Fruit fly (Drosophila melanogaster) S2 (cell line): ENCODE measurements around the gene ltl.

Experiments used
- CG8478 ChIP-seq: fragments of >200 bp; optimal IDR thresholded peaks from 2 replicates; lab custom pipeline; 2018
- CTCF ChIP-seq, 2 experiments: fragments of >200 bp; optimal IDR thresholded peaks; 2 replicates each; lab custom pipeline; 2018

The ltl gene

DNA sequence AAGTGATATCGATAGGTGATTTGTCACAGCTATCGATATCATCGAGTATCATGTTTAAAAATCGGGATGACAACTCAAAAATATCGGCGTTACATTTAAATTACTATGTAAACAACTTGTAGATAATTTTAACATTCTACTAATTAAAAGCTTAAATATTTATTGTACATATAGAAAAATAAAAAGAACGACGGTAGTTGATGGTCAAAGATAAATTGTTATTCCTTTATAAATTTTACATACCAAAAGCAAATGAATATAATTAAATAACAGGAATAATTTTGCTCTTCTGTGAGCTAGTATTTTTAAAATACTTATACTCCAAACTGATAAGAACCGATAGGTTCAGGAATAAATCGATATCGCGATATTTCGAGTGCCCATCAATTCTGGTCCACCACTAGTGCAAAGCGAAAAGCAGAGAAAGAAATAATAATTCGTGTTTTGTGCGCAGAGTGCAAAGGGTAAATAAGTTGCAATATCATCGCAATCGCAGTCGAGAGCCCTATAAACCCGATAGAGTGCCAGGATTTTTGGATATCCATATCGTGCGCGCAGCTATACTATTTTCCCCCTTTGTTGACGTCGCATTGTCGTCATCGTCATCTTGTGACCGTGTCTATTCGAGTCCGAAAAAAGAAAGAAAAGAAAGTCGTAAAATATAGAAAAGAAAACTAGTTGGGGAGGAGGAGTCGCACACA is 9.7 kb downstream of the ltl start, which contains the start of gene lqf:
TSS of gene lqf (plus strand) at position 401 of the 701 bp plus-strand sequence.
- TF ChIP-seq CG8478 (lab: Kevin White, UChicago) (no peak), CTCF (optimal IDR thresholded peaks at IDR 0.05; lab: Kevin White, UChicago) (no peak)

DNA sequence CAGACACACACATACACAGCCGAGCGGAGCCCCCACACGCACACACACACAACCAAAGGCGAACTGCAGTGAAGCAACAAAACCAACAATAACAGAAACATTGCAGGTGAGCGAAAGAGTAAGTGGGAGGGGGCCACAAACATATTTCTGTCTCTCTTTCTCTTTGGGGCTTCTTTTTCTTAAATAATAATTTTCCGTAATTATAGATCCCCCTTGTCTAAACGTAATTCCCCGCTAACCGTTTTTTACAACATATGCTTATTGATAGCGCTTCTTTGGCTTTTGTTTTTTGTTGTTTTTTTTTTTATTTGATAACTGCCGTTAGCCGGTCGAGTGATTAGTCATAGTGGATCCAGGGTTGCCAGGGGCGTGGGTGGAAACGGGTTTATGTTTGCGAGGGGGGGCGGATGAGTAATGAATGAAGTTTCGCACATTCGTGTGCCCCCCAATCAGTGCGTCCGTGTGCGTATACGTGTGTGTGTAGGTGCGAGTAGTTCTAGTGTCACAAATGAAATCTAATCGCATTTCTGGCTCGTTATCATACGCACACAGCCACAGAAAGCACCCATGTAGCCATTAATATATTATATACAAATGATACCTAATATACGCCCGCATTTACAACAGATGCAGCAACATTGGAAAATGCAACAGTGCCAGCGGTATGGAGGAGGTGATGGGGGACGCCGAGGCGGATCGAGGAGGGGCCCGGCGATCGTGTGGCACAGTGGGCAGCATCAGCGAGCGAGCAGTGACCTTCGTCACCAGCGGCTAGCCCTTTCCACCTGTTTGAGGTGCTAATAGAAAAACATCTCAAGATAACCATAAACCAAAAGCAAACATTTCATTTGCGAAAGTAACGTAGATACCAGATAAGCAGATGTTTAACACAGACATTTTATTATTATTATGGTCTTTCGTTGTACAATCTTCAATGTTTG is 10.6 kb downstream of the ltl start:
- TF ChIP-seq CTCF (optimal IDR thresholded peaks at IDR 0.05; lab: Kevin White, UChicago) (no peak), CG8478 (lab: Kevin White, UChicago) (no peak)

DNA sequence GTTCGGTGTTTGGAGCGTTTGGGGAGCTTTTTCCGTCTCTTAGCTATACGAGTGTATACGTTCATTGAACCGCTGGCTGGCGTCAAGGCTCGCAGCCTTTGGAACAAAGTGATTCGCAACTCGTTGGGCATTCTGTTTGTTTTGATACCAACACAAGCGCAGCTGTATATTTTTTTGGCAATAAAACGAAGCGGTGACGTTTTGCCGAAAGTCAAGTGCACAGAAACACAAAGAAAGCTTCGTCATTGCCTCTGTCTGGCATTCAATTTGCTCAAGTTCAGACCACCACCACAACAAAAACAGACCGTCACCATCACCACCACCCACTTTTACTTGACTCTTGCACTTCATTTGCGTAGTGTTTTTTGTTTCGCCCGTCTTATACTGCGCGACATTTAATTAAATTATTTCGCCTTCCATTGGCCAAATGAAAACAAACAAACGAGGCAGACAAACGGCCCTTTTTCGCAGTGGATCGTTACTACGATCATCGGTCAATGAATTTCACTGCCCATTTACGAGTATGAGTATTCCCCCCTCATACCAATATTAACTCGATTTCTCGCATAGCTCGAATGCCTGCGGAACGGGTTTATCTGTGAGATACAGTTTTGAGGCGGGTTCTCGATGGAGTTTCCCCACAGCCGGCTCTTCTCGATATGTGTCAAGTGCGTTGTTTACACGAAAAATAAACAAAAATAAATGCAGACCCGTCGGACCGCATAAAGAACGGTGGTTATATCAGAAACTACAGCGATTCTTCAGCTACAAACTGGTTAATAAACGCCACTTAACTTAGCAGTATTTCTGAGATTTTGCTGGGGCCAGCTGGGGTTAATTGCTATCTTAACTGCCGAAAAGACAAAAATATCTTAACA is 11.9 kb downstream of the ltl start:
- TF ChIP-seq CTCF (optimal IDR thresholded peaks at IDR 0.05; lab: Kevin White, UChicago), result no peak
- TF ChIP-seq CG8478 (lab: Kevin White, UChicago), result no peak

DNA sequence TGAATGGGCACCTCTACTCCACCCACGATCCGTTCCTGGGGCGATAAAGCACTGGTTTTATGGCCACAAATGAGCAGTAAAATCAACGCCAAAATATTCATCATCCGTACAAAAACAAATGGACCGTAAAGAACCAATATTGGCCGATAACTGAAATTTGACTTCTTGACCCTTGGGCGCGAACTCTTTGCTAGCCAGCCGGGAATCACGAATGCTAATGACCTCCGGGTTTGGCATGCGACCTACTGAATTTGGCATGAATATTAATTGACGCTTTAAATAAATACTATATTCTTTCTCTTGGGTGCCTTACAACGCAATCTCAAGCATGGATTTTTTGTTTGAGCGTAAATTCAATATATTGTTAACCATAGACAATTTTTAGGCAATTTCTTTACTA is 20.9 kb downstream of the ltl start, which contains the start of gene CG16998:
TSS of gene CG16998 (minus strand) at position 101 of the 400 bp plus-strand sequence.
- no peak for TF ChIP-seq CG8478 (lab: Kevin White, UChicago)
- TF ChIP-seq CTCF (optimal IDR thresholded peaks at IDR 0.05; lab: Kevin White, UChicago), result no peak

DNA sequence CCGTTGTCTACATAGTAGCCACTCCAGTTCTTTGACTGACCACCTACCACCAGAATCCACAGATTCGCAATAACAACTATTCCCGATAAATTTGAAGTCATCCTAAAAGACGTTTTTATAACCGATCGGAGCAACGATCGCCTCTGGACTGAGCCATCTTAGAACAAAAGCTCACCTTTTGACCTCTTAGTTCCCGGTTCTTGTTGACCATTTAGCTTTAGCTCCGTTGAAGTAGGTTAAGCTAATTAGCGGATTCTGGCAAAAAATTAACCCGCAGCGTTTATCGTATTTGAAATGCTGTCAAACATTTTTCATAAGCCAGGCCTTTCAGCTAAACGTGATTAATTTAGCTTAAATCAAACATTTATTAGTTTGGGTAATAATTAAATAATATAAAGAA is 22.3 kb downstream of the ltl start, which contains the start of gene CG32374:
TSS of gene CG32374 (minus strand) at position 101 of the 400 bp plus-strand sequence.
- no peak for TF ChIP-seq CTCF (optimal IDR thresholded peaks at IDR 0.05; lab: Kevin White, UChicago)
- no peak for TF ChIP-seq CG8478 (lab: Kevin White, UChicago)

DNA sequence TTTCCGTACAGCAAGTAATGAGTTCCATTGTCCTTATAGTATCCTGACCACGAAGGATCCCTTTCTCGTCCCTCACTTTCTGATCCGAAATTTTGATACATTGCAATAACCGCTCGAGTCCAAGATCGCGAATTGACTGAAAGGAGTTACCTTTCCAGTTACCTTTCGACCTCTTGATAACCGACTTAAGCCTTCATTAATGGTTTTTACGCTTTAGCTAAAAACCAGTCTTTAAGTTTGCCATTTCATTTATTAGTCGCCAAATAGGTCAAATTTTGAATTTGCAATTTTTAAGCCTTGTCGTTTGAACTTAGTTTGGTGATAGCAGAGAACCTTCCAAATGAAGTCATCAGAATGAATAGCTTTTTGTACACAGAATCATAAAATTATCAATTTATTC is 23.6 kb downstream of the ltl start, which contains the start of gene CG32376:
TSS of gene CG32376 (minus strand) at position 101 of the 400 bp plus-strand sequence.
- no peak for TF ChIP-seq CG8478 (lab: Kevin White, UChicago)

DNA sequence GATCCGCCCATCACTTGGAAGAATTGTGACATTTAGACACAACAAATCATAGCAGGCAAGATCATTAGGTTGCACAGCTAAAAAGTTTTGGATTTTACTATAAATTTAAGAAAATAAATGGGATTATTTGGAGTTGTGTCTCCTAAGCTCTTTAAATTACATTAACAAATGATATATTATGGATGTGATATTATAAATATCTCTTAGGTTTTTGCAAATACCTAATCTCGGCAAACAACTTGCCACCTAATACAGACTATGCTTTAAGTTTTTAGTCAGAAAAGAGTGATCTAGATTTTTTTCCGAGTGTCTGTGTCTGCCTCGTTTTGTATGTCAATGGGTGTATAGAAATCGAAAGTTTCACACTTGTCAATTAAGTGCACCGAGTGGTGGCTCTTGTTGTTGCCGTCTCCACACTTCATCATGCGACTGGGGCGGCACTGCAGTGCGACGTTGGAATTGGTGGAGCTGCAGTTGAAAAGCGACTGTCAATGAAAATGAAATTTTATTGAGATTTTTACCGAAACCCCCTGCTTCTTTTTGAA is 25.9 kb downstream of the ltl start:
- TF ChIP-seq CG8478 (lab: Kevin White, UChicago) (no peak), CTCF (optimal IDR thresholded peaks at IDR 0.05; lab: Kevin White, UChicago) (no peak)

DNA sequence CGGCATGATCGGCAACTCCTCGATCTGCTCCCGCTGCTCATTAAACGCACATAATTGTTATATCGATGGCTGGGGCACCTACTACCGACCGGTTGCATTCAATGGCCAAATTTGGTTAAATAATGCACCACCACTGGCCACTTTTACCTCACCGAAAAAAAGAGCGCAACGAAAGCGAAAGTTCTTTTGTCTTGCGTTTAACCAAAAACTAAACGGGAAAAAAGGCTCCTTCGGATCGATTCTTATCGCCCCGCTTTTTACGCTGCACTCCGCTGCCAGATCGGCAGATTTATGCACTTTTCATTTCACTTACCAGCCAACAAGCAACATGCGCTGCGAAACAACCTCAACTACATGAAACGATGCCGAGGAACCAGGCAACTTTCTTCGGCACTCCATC is 26.8 kb downstream of the ltl start:
- TF ChIP-seq CTCF (optimal IDR thresholded peaks at IDR 0.05; lab: Kevin White, UChicago) (no peak), CG8478 (lab: Kevin White, UChicago) (no peak)

DNA sequence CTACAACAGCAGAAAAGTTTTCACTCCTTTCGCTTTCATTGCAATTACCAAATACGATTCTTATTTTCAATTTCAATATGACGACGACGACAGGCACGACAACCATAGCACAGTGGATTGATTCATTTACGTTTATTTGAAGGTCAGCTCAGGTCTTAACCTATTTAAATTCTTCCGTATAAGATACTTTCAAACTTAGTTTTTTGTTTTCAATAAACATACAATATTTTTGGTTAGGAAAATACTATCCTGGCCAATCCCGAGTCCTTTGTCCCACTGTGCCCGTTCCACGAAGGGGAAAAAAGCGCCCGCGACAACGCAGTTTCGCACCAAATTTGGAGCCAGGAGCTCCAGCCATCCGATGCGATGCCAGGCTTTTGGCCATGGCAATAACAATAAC is 31.4 kb downstream of the ltl start:
- no peak for TF ChIP-seq CTCF (optimal IDR thresholded peaks at IDR 0.05; lab: Kevin White, UChicago)
- no peak for TF ChIP-seq CG8478 (lab: Kevin White, UChicago)

DNA sequence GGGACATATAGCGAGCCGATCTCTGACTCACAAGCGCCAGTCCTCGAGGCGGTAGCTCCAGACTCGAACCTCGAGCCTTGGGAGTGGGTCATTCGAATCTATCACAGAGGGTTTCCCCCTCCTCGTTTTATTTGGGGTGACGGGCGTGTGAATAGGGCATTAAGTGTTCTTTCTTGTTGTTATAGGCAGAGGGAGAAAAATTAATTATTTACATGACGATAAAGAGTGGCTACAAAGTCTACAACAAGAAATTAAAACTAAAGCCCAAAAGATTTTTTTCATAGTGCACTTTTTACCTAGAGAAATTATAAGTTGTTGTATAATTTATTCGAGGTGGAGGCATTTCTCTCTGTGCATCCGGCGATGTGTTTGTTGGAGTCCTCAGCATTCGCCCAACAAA is 33.6 kb downstream of the ltl start:
- no peak for TF ChIP-seq CG8478 (lab: Kevin White, UChicago)
- no peak for TF ChIP-seq CTCF (optimal IDR thresholded peaks at IDR 0.05; lab: Kevin White, UChicago)

DNA sequence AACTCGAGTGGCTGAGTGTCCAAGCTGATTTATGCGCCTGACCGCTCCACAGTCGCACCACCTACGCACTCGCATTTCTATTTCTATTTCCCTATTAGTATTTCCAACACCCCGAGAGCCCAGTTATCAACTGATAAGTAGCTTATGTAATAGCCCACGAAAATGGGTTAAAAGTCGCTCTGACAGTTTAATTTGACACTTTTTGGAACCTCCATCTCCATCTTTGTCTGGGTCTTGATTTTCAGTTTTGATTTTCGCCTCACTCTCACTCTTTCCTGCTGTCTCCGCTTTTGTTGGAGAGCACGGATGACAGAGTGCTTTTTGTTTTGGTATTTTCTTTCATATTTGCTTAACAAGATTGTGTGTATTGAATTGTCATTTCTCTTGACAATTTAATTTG is 34.3 kb downstream of the ltl start:
- TF ChIP-seq CTCF (optimal IDR thresholded peaks at IDR 0.05; lab: Kevin White, UChicago) (no peak), CG8478 (lab: Kevin White, UChicago) (no peak)

DNA sequence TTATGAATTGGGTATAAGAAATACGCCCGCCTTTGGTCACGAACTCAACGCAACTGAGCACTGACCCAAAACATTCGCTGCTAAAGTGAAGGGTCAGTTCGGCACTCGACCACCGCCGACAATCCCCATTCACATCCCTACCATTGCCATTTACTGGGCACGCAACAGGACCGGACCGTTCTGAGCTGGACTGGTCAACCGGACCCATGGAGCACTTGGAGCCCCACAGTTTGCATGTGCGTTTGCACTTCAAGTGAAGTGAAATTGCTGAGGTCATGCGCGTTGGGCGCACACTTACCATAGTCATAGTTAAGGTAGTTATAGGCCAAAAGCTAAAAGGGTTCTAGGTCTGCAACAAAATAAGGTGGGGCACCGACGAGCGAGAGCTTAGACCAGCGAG is 41.1 kb downstream of the ltl start, which contains the start of gene CG14837:
TSS of gene CG14837 (minus strand) at position 101 of the 400 bp plus-strand sequence.
- TF ChIP-seq CTCF (optimal IDR thresholded peaks at IDR 0.05; lab: Kevin White, UChicago) (no peak), CG8478 (lab: Kevin White, UChicago) (no peak)

DNA sequence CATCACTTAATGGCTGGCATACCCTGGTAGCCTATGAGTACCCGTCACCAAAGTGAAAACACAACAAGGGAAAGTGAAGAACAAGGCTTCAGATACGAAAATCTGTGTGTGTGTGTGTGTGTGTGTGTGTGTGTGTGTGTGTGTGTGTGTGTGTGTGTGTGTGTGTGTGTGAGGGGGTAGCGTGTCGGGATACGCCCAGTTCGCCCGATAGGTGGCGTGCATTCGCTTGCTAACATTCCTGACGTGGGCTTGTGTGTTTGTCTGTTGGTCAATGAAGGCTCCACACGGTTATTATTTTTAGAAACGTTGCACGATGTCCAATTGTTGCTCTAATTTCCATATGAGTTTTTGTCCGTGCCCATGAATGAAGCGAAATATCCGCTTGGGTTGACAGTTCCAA is 41.8 kb downstream of the ltl start:
- TF ChIP-seq CG8478 (lab: Kevin White, UChicago), result no peak
- TF ChIP-seq CTCF (optimal IDR thresholded peaks at IDR 0.05; lab: Kevin White, UChicago), result peak; percentile 73 to 80

DNA sequence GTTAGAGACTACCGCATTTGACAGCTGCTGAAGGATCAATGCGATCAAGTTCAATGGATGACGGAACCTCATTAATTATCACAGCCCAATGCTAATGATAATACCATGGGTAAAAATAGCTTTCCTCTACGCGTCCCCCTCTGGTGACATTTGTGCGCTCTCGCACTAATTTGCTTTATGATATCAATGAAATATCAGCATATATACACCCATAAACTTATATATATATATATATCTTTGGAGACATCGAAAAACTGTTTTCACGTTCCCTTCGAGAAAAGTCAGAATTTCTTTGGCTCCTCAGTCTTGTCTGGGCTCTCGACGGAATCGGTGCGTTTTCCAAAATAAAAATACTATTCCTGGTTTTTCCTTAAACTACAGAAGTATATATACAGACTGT is 43.5 kb downstream of the ltl start, which contains the start of gene frac:
TSS of gene frac (plus strand) at position 301 of the 400 bp plus-strand sequence.
- no peak for TF ChIP-seq CG8478 (lab: Kevin White, UChicago)
- no peak for TF ChIP-seq CTCF (optimal IDR thresholded peaks at IDR 0.05; lab: Kevin White, UChicago)
